Worm (Caenorhabditis elegans): ENCODE measurements around the gene arrd-24.

arrd-24 gene

ce11 chrX:13934574-13934973, 45.7 kb downstream of the arrd-24 start, which contains the start of gene elt-3:
Gene elt-3 (plus strand): TSS chrX:13934874.
- TF ChIP-seq sma-9 (GFP tag; optimal IDR thresholded peaks at IDR 0.05) (no peak), sma-9 (tag; optimal IDR thresholded peaks at IDR 0.05) (no peak), mab-5 (tag; optimal IDR thresholded peaks at IDR 0.05) (no peak), nhr-10 (tag; optimal IDR thresholded peaks at IDR 0.05) (no peak), mbf-1 (tag; optimal IDR thresholded peaks at IDR 0.05) (no peak), blmp-1 (tag; optimal IDR thresholded peaks at IDR 0.05; ENCODE audit: insufficient read depth) (no peak), ceh-16 (tag; optimal IDR thresholded peaks at IDR 0.05) (no peak), crh-2 (tag; optimal IDR thresholded peaks at IDR 0.05) (no peak), nhr-237 (tag; optimal IDR thresholded peaks at IDR 0.05) (no peak), lin-11 (tag; optimal IDR thresholded peaks at IDR 0.05) (no peak), unc-39 (tag; optimal IDR thresholded peaks at IDR 0.05) (no peak), nhr-12 (tag; optimal IDR thresholded peaks at IDR 0.05) (no peak), R02D3.7 (tag; optimal IDR thresholded peaks at IDR 0.05) (no peak), nhr-11 (tag; optimal IDR thresholded peaks at IDR 0.05) (no peak), ZK546.5 (tag; optimal IDR thresholded peaks at IDR 0.05) (no peak), nhr-6 (tag; optimal IDR thresholded peaks at IDR 0.05) (no peak), alr-1 (tag; optimal IDR thresholded peaks at IDR 0.05) (no peak), lsy-2 (tag; optimal IDR thresholded peaks at IDR 0.05) (no peak), ceh-82 (tag; optimal IDR thresholded peaks at IDR 0.05) (no peak), zag-1 (tag; optimal IDR thresholded peaks at IDR 0.05) (no peak)

- TF ChIP-seq ama-1 (optimal IDR thresholded peaks at IDR 0.05), result no peak
- TF ChIP-seq ceh-82 (tag; optimal IDR thresholded peaks at IDR 0.05), result no peak
- TF ChIP-seq lin-11 (tag; optimal IDR thresholded peaks at IDR 0.05), result no peak
Measured at ce11 chrX:13929534-13929933, 50.8 kb downstream of the arrd-24 start, which contains the start of gene meg-1. Gene meg-1 (minus strand): TSS chrX:13929634.

Measured in whole organism, L2 larva.